Worm (Caenorhabditis elegans) whole organism, young adult: ENCODE results near the gene F40G9.5.

Experiments
- F10E7.11 ChIP-seq: sonication (generic microtip); optimal IDR thresholded peaks from 2 replicates; lab custom pipeline; 2017; ENCODE audit warnings: mild to moderate bottlenecking, missing genetic modification characterization, moderate library complexity, missing compliant biosample characterization
- F39B2.1 ChIP-seq: fragments of 200-800 bp; sonication (Bioruptor generic); IDR thresholded peaks from 2 replicates; pipeline ENCODE4 v1.3.6; 2022; ENCODE audit warnings: missing genetic modification reagents, missing genetic modification characterization, missing compliant biosample characterization
- T26A5.8 ChIP-seq: sonication (generic microtip); optimal IDR thresholded peaks from 2 replicates; lab custom pipeline; 2016; ENCODE audit warnings: missing genetic modification characterization, missing compliant biosample characterization
- ama-1 ChIP-seq, 3 experiments: fragments of 150-350 bp in 1 of 3; sonication (generic microtip) in 2 of 3; optimal IDR thresholded peaks; 2 replicates each; lab custom pipeline; 2014 to 2018; ENCODE audit warnings: missing biosample characterization in 2 of 3, missing genetic modification characterization in 2 of 3, missing genetic modification reagents in 2 of 3
- hlh-26 ChIP-seq: fragments of 200-800 bp; sonication (Bioruptor generic); conservative IDR thresholded peaks from 2 replicates; pipeline ENCODE4 v1.3.6; 2022; ENCODE audit warnings: missing genetic modification reagents, missing genetic modification characterization, missing compliant biosample characterization
- hsf-1 ChIP-seq: fragments of 200-800 bp; sonication (Bioruptor generic); IDR thresholded peaks from 2 replicates; pipeline ENCODE4 v1.3.6; 2022; ENCODE audit warnings: missing genetic modification reagents, missing genetic modification characterization, missing compliant biosample characterization
- somi-1 ChIP-seq: fragments of 200-800 bp; sonication (Bioruptor generic); optimal IDR thresholded peaks from 2 replicates; lab custom pipeline; 2018; ENCODE audit warnings: mild to moderate bottlenecking, missing genetic modification characterization, missing compliant biosample characterization
- unc-62 ChIP-seq: fragments of 150-350 bp; optimal IDR thresholded peaks from 2 replicates; lab custom pipeline; 2014; ENCODE audit warnings: missing biosample characterization, missing genetic modification reagents, missing genetic modification characterization

ce11 chrIII:207023-207422 lies 26.0 kb downstream of the F40G9.5 start, which contains the start of gene W10C4.1:
- TF ChIP-seq hsf-1 (GFP tag; lab: Robert Waterston, UW) (no peak), F39B2.1 (no peak), F10E7.11 (no peak), unc-62 (GFP tag; lab: Kevin White, UChicago) (no peak), ama-1 (optimal IDR thresholded peaks at IDR 0.05; lab: Kevin White, UChicago) (no peak), ama-1 (GFP tag; optimal IDR thresholded peaks at IDR 0.05; lab: Kevin White, UChicago) (no peak), somi-1 (GFP tag; lab: Kevin White, UChicago) (no peak), T26A5.8 (tag; lab: Kevin White, UChicago) (no peak), hlh-26 (GFP tag; lab: Robert Waterston, UW) (no peak)
